Worm (Caenorhabditis elegans): ENCODE data around the gene alh-4.

ce11 chrV:6411161-6411560 lies 18.6 kb downstream of the alh-4 start:
- TF ChIP-seq nhr-23 (tag; optimal IDR thresholded peaks at IDR 0.05) (no peak), ceh-82 (tag; optimal IDR thresholded peaks at IDR 0.05) (no peak), nhr-11 (tag; optimal IDR thresholded peaks at IDR 0.05) (no peak)
